Fruit fly (Drosophila melanogaster) whole organism, embryonic: ENCODE results near the gene CG31650.

Source experiments
- Abd-B ChIP-seq: fragments of 200-800 bp; sonication (Bioruptor generic); optimal IDR thresholded peaks from 2 replicates; lab custom pipeline; 2018; ENCODE audit warnings: missing biosample characterization, mild to moderate bottlenecking, missing genetic modification characterization, moderate library complexity
- Blimp-1 ChIP-seq: fragments of 200-800 bp; sonication (Bioruptor generic); optimal IDR thresholded peaks from 3 replicates; lab custom pipeline; 2018; ENCODE audit warnings: missing biosample characterization, missing genetic modification characterization, mild to moderate bottlenecking, moderate library complexity, missing genetic modification reagents
- CG10209 ChIP-seq: fragments of 200-800 bp; sonication (Bioruptor generic); optimal IDR thresholded peaks from 3 replicates; lab custom pipeline; 2017; ENCODE audit warnings: missing biosample characterization, mild to moderate bottlenecking, missing genetic modification characterization, missing genetic modification reagents
- CG11247 ChIP-seq: fragments of 200-800 bp; sonication (Bioruptor generic); IDR thresholded peaks from 2 replicates; pipeline ENCODE4 v1.3.6; 2022; ENCODE audit warnings: missing biosample characterization, missing genetic modification characterization
- CG12155 ChIP-seq: fragments of 200-800 bp; sonication (Bioruptor generic); optimal IDR thresholded peaks from 3 replicates; lab custom pipeline; 2016; ENCODE audit warnings: missing biosample characterization, missing genetic modification characterization
- CG12744 ChIP-seq: fragments of 200-800 bp; sonication (Bioruptor generic); optimal IDR thresholded peaks from 2 replicates; lab custom pipeline; 2016; ENCODE audit warnings: missing biosample characterization, missing genetic modification characterization
- CG12942 ChIP-seq: fragments of 200-800 bp; sonication (Bioruptor generic); optimal IDR thresholded peaks from 3 replicates; lab custom pipeline; 2016; ENCODE audit warnings: missing biosample characterization, missing genetic modification characterization
- CG13123 ChIP-seq: fragments of 200-800 bp; sonication (Bioruptor generic); optimal IDR thresholded peaks from 2 replicates; lab custom pipeline; 2016; ENCODE audit warnings: missing biosample characterization, missing genetic modification characterization
- CG14050 ChIP-seq: fragments of 200-800 bp; sonication (Bioruptor generic); IDR thresholded peaks from 3 replicates; pipeline ENCODE4 v1.3.6; 2022; ENCODE audit warnings: missing biosample characterization, missing genetic modification characterization
- CG15514 ChIP-seq: fragments of 200-800 bp; sonication (Bioruptor generic); optimal IDR thresholded peaks from 3 replicates; lab custom pipeline; 2017; ENCODE audit warnings: missing biosample characterization, missing genetic modification characterization, mild to moderate bottlenecking, moderate library complexity, missing genetic modification reagents
- CG15601 ChIP-seq: fragments of 200-800 bp; sonication (Bioruptor generic); optimal IDR thresholded peaks from 3 replicates; lab custom pipeline; 2019; ENCODE audit warnings: missing biosample characterization, mild to moderate bottlenecking, missing genetic modification characterization, moderate library complexity
- CG17612 ChIP-seq: fragments of 200-800 bp; sonication (Bioruptor generic); IDR thresholded peaks from 2 replicates; pipeline ENCODE4 v1.3.6; 2022; ENCODE audit warnings: missing biosample characterization, missing genetic modification characterization
- CG17829 ChIP-seq: fragments of 200-800 bp; optimal IDR thresholded peaks from 2 replicates; lab custom pipeline; 2019; ENCODE audit warnings: missing biosample characterization, mild to moderate bottlenecking, missing genetic modification characterization, moderate library complexity
- CG33213 ChIP-seq: fragments of 200-800 bp; sonication (Bioruptor generic); optimal IDR thresholded peaks from 3 replicates; lab custom pipeline; 2016; ENCODE audit warnings: missing biosample characterization, missing genetic modification characterization
- CG34376 ChIP-seq: fragments of 200-800 bp; sonication (Bioruptor generic); optimal IDR thresholded peaks from 2 replicates; lab custom pipeline; 2018; ENCODE audit warnings: missing biosample characterization, mild to moderate bottlenecking, missing genetic modification characterization
- CG4617 ChIP-seq: fragments of 200-800 bp; sonication (Bioruptor generic); optimal IDR thresholded peaks from 3 replicates; lab custom pipeline; 2016; ENCODE audit warnings: missing biosample characterization, missing genetic modification characterization, borderline replicate concordance
- CG4820 ChIP-seq: fragments of 200-800 bp; sonication (Bioruptor generic); optimal IDR thresholded peaks from 3 replicates; lab custom pipeline; 2016; ENCODE audit warnings: missing biosample characterization, missing genetic modification characterization
- CG6654 ChIP-seq: fragments of 200-800 bp; sonication (Bioruptor generic); optimal IDR thresholded peaks from 2 replicates; lab custom pipeline; 2017; ENCODE audit warnings: missing biosample characterization, mild to moderate bottlenecking, missing genetic modification characterization
- CG6791 ChIP-seq: fragments of 200-800 bp; sonication (Bioruptor generic); IDR thresholded peaks from 3 replicates; pipeline ENCODE4 v1.3.6; 2022; ENCODE audit warnings: missing biosample characterization, missing genetic modification characterization; ENCODE audit not compliant: partially characterized antibody
- CG8359 ChIP-seq: fragments of 200-800 bp; sonication (Bioruptor generic); optimal IDR thresholded peaks from 2 replicates; lab custom pipeline; 2017; ENCODE audit warnings: missing biosample characterization, mild to moderate bottlenecking, missing genetic modification characterization, borderline replicate concordance
- CG8944 ChIP-seq: fragments of 200-800 bp; sonication (Bioruptor generic); optimal IDR thresholded peaks from 3 replicates; lab custom pipeline; 2016; ENCODE audit warnings: missing biosample characterization, missing genetic modification characterization
- CG9797 ChIP-seq: fragments of 200-800 bp; sonication (Bioruptor generic); optimal IDR thresholded peaks from 3 replicates; lab custom pipeline; 2018; ENCODE audit warnings: missing biosample characterization, mild to moderate bottlenecking, missing genetic modification characterization
- CG9817 ChIP-seq: fragments of 200-800 bp; sonication (Bioruptor generic); optimal IDR thresholded peaks from 2 replicates; lab custom pipeline; 2018; ENCODE audit warnings: missing biosample characterization, mild to moderate bottlenecking, missing genetic modification characterization, moderate library complexity
- CG9932 ChIP-seq: fragments of 200-800 bp; sonication (Bioruptor generic); IDR thresholded peaks from 2 replicates; pipeline ENCODE4 v1.3.6; 2022; ENCODE audit warnings: missing biosample characterization, missing genetic modification characterization
- CTCF ChIP-seq: fragments of 200-800 bp; sonication (Bioruptor generic); optimal IDR thresholded peaks from 2 replicates; lab custom pipeline; 2017; ENCODE audit warnings: missing biosample characterization, mild to moderate bottlenecking, missing genetic modification characterization, moderate library complexity
- CoRest ChIP-seq: fragments of 200-800 bp; sonication (Bioruptor generic); optimal IDR thresholded peaks from 3 replicates; lab custom pipeline; 2018; ENCODE audit warnings: missing biosample characterization, mild to moderate bottlenecking, missing genetic modification characterization, moderate library complexity
- Dad ChIP-seq: fragments of 200-800 bp; sonication (Bioruptor generic); optimal IDR thresholded peaks from 3 replicates; lab custom pipeline; 2016; ENCODE audit warnings: missing biosample characterization, missing genetic modification characterization
- Dip2 ChIP-seq: fragments of 200-800 bp; sonication (Bioruptor generic); IDR thresholded peaks from 2 replicates; pipeline ENCODE4 v1.3.6; 2022; ENCODE audit warnings: missing biosample characterization, missing genetic modification characterization
- Mrtf ChIP-seq: fragments of 200-800 bp; sonication (Bioruptor generic); IDR thresholded peaks from 3 replicates; pipeline ENCODE4 v1.3.6; 2022; ENCODE audit warnings: missing biosample characterization, missing genetic modification characterization
- Ptx1 ChIP-seq: fragments of 200-800 bp; sonication (Bioruptor generic); IDR thresholded peaks from 2 replicates; pipeline ENCODE4 v1.3.6; 2022; ENCODE audit warnings: missing biosample characterization, missing genetic modification characterization
- Rfx ChIP-seq: fragments of 200-800 bp; sonication (Bioruptor generic); IDR thresholded peaks from 2 replicates; pipeline ENCODE4 v1.3.6; 2022; ENCODE audit warnings: missing biosample characterization, missing genetic modification characterization
- Scr ChIP-seq: fragments of 200-800 bp; sonication (Bioruptor generic); IDR thresholded peaks from 2 replicates; pipeline ENCODE4 v1.3.6; 2022; ENCODE audit warnings: missing biosample characterization, missing genetic modification characterization; ENCODE audit not compliant: partially characterized antibody
- Xbp1 ChIP-seq: fragments of 200-800 bp; sonication (Bioruptor generic); optimal IDR thresholded peaks from 3 replicates; lab custom pipeline; 2016; ENCODE audit warnings: missing biosample characterization, mild to moderate bottlenecking, missing genetic modification characterization
- amos ChIP-seq: fragments of 200-800 bp; sonication (Bioruptor generic); IDR thresholded peaks from 2 replicates; pipeline ENCODE4 v1.3.6; 2022; ENCODE audit warnings: missing biosample characterization, missing genetic modification characterization; ENCODE audit not compliant: partially characterized antibody
- bowl ChIP-seq: fragments of 200-800 bp; sonication (Bioruptor generic); IDR thresholded peaks from 2 replicates; pipeline ENCODE4 v1.3.6; 2022; ENCODE audit warnings: missing biosample characterization, missing genetic modification characterization
- caup ChIP-seq: fragments of 200-800 bp; sonication (Bioruptor generic); optimal IDR thresholded peaks from 3 replicates; lab custom pipeline; 2017; ENCODE audit warnings: missing biosample characterization, mild to moderate bottlenecking, missing genetic modification characterization, moderate library complexity; ENCODE audit not compliant: severe bottlenecking
- dmrt11E ChIP-seq: fragments of 200-800 bp; sonication (Bioruptor generic); optimal IDR thresholded peaks from 3 replicates; lab custom pipeline; 2018; ENCODE audit warnings: missing biosample characterization, mild to moderate bottlenecking, missing genetic modification characterization, moderate library complexity
- emc ChIP-seq: fragments of 200-800 bp; sonication (Bioruptor generic); optimal IDR thresholded peaks from 2 replicates; lab custom pipeline; 2016; ENCODE audit warnings: missing biosample characterization, missing genetic modification characterization
- ems ChIP-seq: fragments of 200-800 bp; sonication (Bioruptor generic); optimal IDR thresholded peaks from 3 replicates; lab custom pipeline; 2016; ENCODE audit warnings: missing biosample characterization, missing genetic modification characterization
- gfzf ChIP-seq: fragments of 200-800 bp; sonication (Bioruptor generic); optimal IDR thresholded peaks from 2 replicates; lab custom pipeline; 2016; ENCODE audit warnings: missing biosample characterization, mild to moderate bottlenecking, missing genetic modification characterization, moderate library complexity
- hb ChIP-seq: fragments of 200-800 bp; sonication (Bioruptor generic); IDR thresholded peaks from 3 replicates; pipeline ENCODE4 v1.3.6; 2022; ENCODE audit warnings: missing biosample characterization, missing genetic modification characterization; ENCODE audit not compliant: partially characterized antibody
- ind ChIP-seq: fragments of 200-800 bp; sonication (Bioruptor generic); optimal IDR thresholded peaks from 3 replicates; lab custom pipeline; 2016; ENCODE audit warnings: missing biosample characterization, missing genetic modification characterization
- mld ChIP-seq: fragments of 200-800 bp; sonication (Bioruptor generic); IDR thresholded peaks from 3 replicates; pipeline ENCODE4 v1.3.6; 2022; ENCODE audit warnings: missing biosample characterization, missing genetic modification characterization; ENCODE audit not compliant: partially characterized antibody
- nerfin-2 ChIP-seq: fragments of 200-800 bp; sonication (Bioruptor generic); IDR thresholded peaks from 2 replicates; pipeline ENCODE4 v1.3.6; 2022; ENCODE audit warnings: missing biosample characterization, missing genetic modification characterization; ENCODE audit not compliant: partially characterized antibody
- pfk ChIP-seq: fragments of 200-800 bp; sonication (Bioruptor generic); optimal IDR thresholded peaks from 2 replicates; lab custom pipeline; 2018; ENCODE audit warnings: missing biosample characterization, mild to moderate bottlenecking, missing genetic modification characterization, moderate library complexity
- psq ChIP-seq: fragments of 200-800 bp; sonication (Bioruptor generic); optimal IDR thresholded peaks from 2 replicates; lab custom pipeline; 2017; ENCODE audit warnings: missing biosample characterization, missing genetic modification characterization
- slbo ChIP-seq: fragments of 200-800 bp; sonication (Bioruptor generic); IDR thresholded peaks from 2 replicates; pipeline ENCODE4 v1.3.6; 2022; ENCODE audit warnings: missing biosample characterization, missing genetic modification characterization
- sqz ChIP-seq: fragments of 200-800 bp; sonication (Bioruptor generic); optimal IDR thresholded peaks from 3 replicates; lab custom pipeline; 2018; ENCODE audit warnings: missing biosample characterization, mild to moderate bottlenecking, missing genetic modification characterization
- zen ChIP-seq: fragments of 200-800 bp; sonication (Bioruptor generic); optimal IDR thresholded peaks from 3 replicates; lab custom pipeline; 2018; ENCODE audit warnings: missing biosample characterization, mild to moderate bottlenecking, missing genetic modification characterization, moderate library complexity

The CG31650 gene

DNA sequence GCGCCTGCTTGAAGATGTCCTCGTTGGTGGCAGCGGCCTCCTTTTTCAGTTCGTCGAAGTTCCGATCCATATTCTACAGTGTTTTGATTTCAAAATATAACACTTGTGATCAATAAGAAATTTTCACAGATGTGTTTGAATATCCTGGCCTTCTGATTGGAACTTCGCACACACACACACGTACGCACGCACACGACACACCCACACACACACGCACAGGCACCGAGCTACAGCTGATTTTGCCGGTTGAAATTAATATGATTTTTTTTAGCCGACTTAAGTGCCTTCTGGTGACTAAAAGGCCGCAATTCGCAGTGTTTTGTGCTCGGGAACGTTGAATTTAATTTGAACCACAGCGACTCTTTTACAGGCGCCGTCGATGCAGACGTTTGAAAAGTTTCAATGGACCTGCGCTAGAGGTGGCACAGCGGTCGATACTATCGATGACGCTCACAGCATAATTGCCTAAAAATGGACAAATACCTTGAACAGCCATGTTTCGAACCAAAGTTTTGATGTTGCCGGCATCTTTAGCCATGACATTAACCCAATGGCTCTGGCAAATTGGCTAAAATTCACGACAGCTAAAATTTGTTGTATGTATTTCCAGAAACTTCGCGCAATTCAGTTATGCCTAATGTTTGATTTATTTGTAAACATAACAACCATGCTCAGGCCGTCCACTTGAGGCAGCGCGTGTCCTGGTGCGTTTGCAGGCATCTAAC is 35.0 kb downstream of the CG31650 start, which contains the start of gene Rtnl1 (continued):
- TF ChIP-seq CG9817 (peak; percentile 9), Xbp1 (GFP tag; lab: Kevin White, UChicago) (peak; percentile 52), CG33213 (peak; percentile 87), CG6791 (GFP tag; lab: Robert Waterston, UW) (peak; percentile 93), sqz (GFP tag; lab: Kevin White, UChicago) (no peak), CG8944 (GFP tag; lab: Kevin White, UChicago) (no peak), CG12155 (peak; percentile 52), hb (GFP tag; lab: Robert Waterston, UW) (peak; percentile 79), caup (GFP tag; lab: Kevin White, UChicago) (peak; percentile 8), zen (peak; percentile 9), CG6654 (GFP tag; lab: Kevin White, UChicago) (peak; percentile 10), Mrtf (GFP tag; lab: Robert Waterston, UW) (no peak), pfk (GFP tag; lab: Kevin White, UChicago) (no peak), CG12744 (GFP tag; lab: Kevin White, UChicago) (peak; percentile 46), CG15514 (GFP tag; lab: Kevin White, UChicago) (peak; percentile 84), CG15601 (tag; lab: Kevin White, UChicago) (peak; percentile 42), CG34376 (GFP tag; lab: Kevin White, UChicago) (no peak), CG4617 (peak; percentile 81), dmrt11E (tag; lab: Kevin White, UChicago) (peak; percentile 18), CG9932 (GFP tag; lab: Robert Waterston, UW) (peak; percentile 75), mld (GFP tag; lab: Robert Waterston, UW) (peak; percentile 84; the same call in 2 of the 3 replicates), CG14050 (no peak), CG8359 (GFP tag; lab: Kevin White, UChicago) (no peak), CG9797 (GFP tag; lab: Kevin White, UChicago) (peak; percentile 80), emc (GFP tag; lab: Kevin White, UChicago) (no peak), ems (no peak), CG13123 (GFP tag; lab: Kevin White, UChicago) (no peak), psq (no peak), Scr (GFP tag; lab: Robert Waterston, UW) (peak; percentile 92), CG17829 (tag; lab: Kevin White, UChicago) (peak; percentile 68), Ptx1 (no peak), CG10209 (GFP tag; lab: Kevin White, UChicago) (no peak), CG17612 (GFP tag; lab: Robert Waterston, UW) (no peak), Rfx (GFP tag; lab: Robert Waterston, UW) (peak; percentile 50; the same call in 1 of the 2 replicates), bowl (no peak), CoRest (tag; lab: Kevin White, UChicago) (peak; percentile 48), gfzf (GFP tag; lab: Kevin White, UChicago) (peak; percentile 99), CG11247 (GFP tag; lab: Robert Waterston, UW) (no peak), CTCF (GFP tag; lab: Kevin White, UChicago) (peak; percentile 78), nerfin-2 (peak; percentile 42; the same call in 1 of the 2 replicates), slbo (GFP tag; lab: Robert Waterston, UW) (peak; percentile 51; the same call in 1 of the 2 replicates), Abd-B (GFP tag; lab: Kevin White, UChicago) (peak; percentile 67), Blimp-1 (no peak), ind (GFP tag; lab: Kevin White, UChicago) (peak; percentile 11), amos (GFP tag; lab: Robert Waterston, UW) (peak; percentile 96), Dad (GFP tag; lab: Kevin White, UChicago) (peak; percentile 20), Dip2 (GFP tag; lab: Robert Waterston, UW) (no peak), CG12942 (no peak), CG4820 (GFP tag; lab: Kevin White, UChicago) (no peak)
